Worm (Caenorhabditis elegans): Measurements from ENCODE around the gene Y43F8B.18.

The Y43F8B.18 gene

ce11 chrV:19524569-19524968 is 38.8 kb downstream of the Y43F8B.18 start (continued):
- no peak for TF ChIP-seq lin-39 (tag; optimal IDR thresholded peaks at IDR 0.05)
- no peak for TF ChIP-seq cey-2 (tag; optimal IDR thresholded peaks at IDR 0.05; ENCODE audit: borderline replicate concordance, insufficient read depth)
- TF ChIP-seq mdl-1 (tag; optimal IDR thresholded peaks at IDR 0.05): peak; percentile 30 to 93
- TF ChIP-seq zfp-3 (GFP tag; conservative IDR thresholded peaks at IDR 0.05): no peak
- TF ChIP-seq Y75B8A.6 (GFP tag; IDR thresholded peaks at IDR 0.05): no peak
- TF ChIP-seq nhr-102 (tag; optimal IDR thresholded peaks at IDR 0.05): no peak
- no peak for TF ChIP-seq pqm-1 (tag; optimal IDR thresholded peaks at IDR 0.05)
- no peak for TF ChIP-seq ZK337.2 (GFP tag; IDR thresholded peaks at IDR 0.05)
- no peak for TF ChIP-seq ces-1 (GFP tag; optimal IDR thresholded peaks at IDR 0.05)
- TF ChIP-seq nhr-25 (tag; optimal IDR thresholded peaks at IDR 0.05; ENCODE audit: borderline replicate concordance, insufficient read depth): no peak
- TF ChIP-seq tag-97 (GFP tag; IDR thresholded peaks at IDR 0.05): no peak
- no peak for TF ChIP-seq F10B5.3 (tag; optimal IDR thresholded peaks at IDR 0.05)
- no peak for TF ChIP-seq Y5F2A.4 (GFP tag; optimal IDR thresholded peaks at IDR 0.05)
- no peak for TF ChIP-seq snpc-1.2 (GFP tag; IDR thresholded peaks at IDR 0.05)
- 0 out of 2 replicates have a peak, but pooled peaks have one; percentile 27 for TF ChIP-seq ctbp-1 (GFP tag; IDR thresholded peaks at IDR 0.05)
- TF ChIP-seq dmd-9 (GFP tag; IDR thresholded peaks at IDR 0.05): no peak
- TF ChIP-seq F37D6.2 (tag; optimal IDR thresholded peaks at IDR 0.05): no peak
- no peak for TF ChIP-seq daf-8 (GFP tag; IDR thresholded peaks at IDR 0.05)
- TF ChIP-seq unc-130 (GFP tag; optimal IDR thresholded peaks at IDR 0.05): no peak
- no peak for TF ChIP-seq nhr-76 (tag; optimal IDR thresholded peaks at IDR 0.05)
- no peak for TF ChIP-seq lin-1 (GFP tag; IDR thresholded peaks at IDR 0.05)
- TF ChIP-seq mdt-29 (GFP tag; IDR thresholded peaks at IDR 0.05): no peak
- no peak for TF ChIP-seq daf-19 (GFP tag; conservative IDR thresholded peaks at IDR 0.05)
- TF ChIP-seq lin-13 (GFP tag; optimal IDR thresholded peaks at IDR 0.05): no peak
- TF ChIP-seq nhr-77 (tag; optimal IDR thresholded peaks at IDR 0.05): peak; percentile 19
- TF ChIP-seq saeg-2 (GFP tag; IDR thresholded peaks at IDR 0.05): no peak
- TF ChIP-seq aha-1 (tag): no peak
- no peak for TF ChIP-seq ztf-11 (tag; optimal IDR thresholded peaks at IDR 0.05)
- peak; percentile 82 for TF ChIP-seq mxl-3 (GFP tag; optimal IDR thresholded peaks at IDR 0.05)
- TF ChIP-seq T20F7.1 (GFP tag; optimal IDR thresholded peaks at IDR 0.05): no peak
- no peak for TF ChIP-seq set-16 (GFP tag; IDR thresholded peaks at IDR 0.05)
- no peak for TF ChIP-seq egl-43 (GFP tag; IDR thresholded peaks at IDR 0.05)
- no peak for TF ChIP-seq fos-1 (tag; optimal IDR thresholded peaks at IDR 0.05)
- no peak for TF ChIP-seq duxl-1 (tag; optimal IDR thresholded peaks at IDR 0.05; ENCODE audit: poor library complexity)
- peak; percentile 64 for TF ChIP-seq dmd-6 (GFP tag; IDR thresholded peaks at IDR 0.05)
- no peak for TF ChIP-seq lin-15B (tag; optimal IDR thresholded peaks at IDR 0.05)
- TF ChIP-seq arid-1 (GFP tag; conservative IDR thresholded peaks at IDR 0.05): no peak
- no peak for TF ChIP-seq zfp-2 (tag; optimal IDR thresholded peaks at IDR 0.05)
- TF ChIP-seq attf-4 (tag; optimal IDR thresholded peaks at IDR 0.05): no peak
- no peak for TF ChIP-seq ceh-62 (tag; optimal IDR thresholded peaks at IDR 0.05)
- TF ChIP-seq sdz-12 (GFP tag; optimal IDR thresholded peaks at IDR 0.05): no peak
- peak; percentile 80 for TF ChIP-seq hlh-11 (tag; optimal IDR thresholded peaks at IDR 0.05)
- 0 out of 2 replicates have a peak, but pooled peaks have one; percentile 35 for TF ChIP-seq php-3 (GFP tag; IDR thresholded peaks at IDR 0.05)
- TF ChIP-seq lin-38 (GFP tag; IDR thresholded peaks at IDR 0.05): no peak
- no peak for TF ChIP-seq zip-11 (GFP tag; IDR thresholded peaks at IDR 0.05)
- TF ChIP-seq dmd-8 (GFP tag; IDR thresholded peaks at IDR 0.05): no peak
- no peak for TF ChIP-seq nhr-41 (GFP tag; IDR thresholded peaks at IDR 0.05)
- TF ChIP-seq zag-1 (tag; optimal IDR thresholded peaks at IDR 0.05): no peak
- TF ChIP-seq pha-4 (GFP tag; IDR thresholded peaks at IDR 0.05): no peak
- TF ChIP-seq pha-4 (tag; optimal IDR thresholded peaks at IDR 0.05): no peak
- TF ChIP-seq egl-27 (tag; optimal IDR thresholded peaks at IDR 0.05): no peak
- no peak for TF ChIP-seq D1046.2 (GFP tag; IDR thresholded peaks at IDR 0.05)

All from whole organism, L4 larva.